Fruit fly (Drosophila melanogaster) whole organism, embryonic: ENCODE measurements around the gene CG18269.
A peak's percentile ranks its signal among the peaks of the same experiment; 100 is the strongest.

Experiments
- Asciz ChIP-seq: fragments of 200-800 bp; sonication (Bioruptor generic); optimal IDR thresholded peaks from 2 replicates; lab custom pipeline; 2017; ENCODE audit warnings: missing biosample characterization, mild to moderate bottlenecking, missing genetic modification characterization, missing genetic modification reagents
- CG11093 ChIP-seq: fragments of 200-800 bp; sonication (Bioruptor generic); IDR thresholded peaks from 3 replicates; pipeline ENCODE4 v1.3.6; 2022; ENCODE audit warnings: missing biosample characterization, missing genetic modification characterization
- CG12155 ChIP-seq: fragments of 200-800 bp; sonication (Bioruptor generic); optimal IDR thresholded peaks from 3 replicates; lab custom pipeline; 2016; ENCODE audit warnings: missing biosample characterization, missing genetic modification characterization
- CG13424 ChIP-seq: fragments of 200-800 bp; sonication (Bioruptor generic); optimal IDR thresholded peaks from 2 replicates; lab custom pipeline; 2019; ENCODE audit warnings: missing biosample characterization, mild to moderate bottlenecking, missing genetic modification characterization, moderate library complexity
- CG14710 ChIP-seq: fragments of 200-800 bp; sonication (Bioruptor generic); optimal IDR thresholded peaks from 3 replicates; lab custom pipeline; 2019; ENCODE audit warnings: missing biosample characterization, mild to moderate bottlenecking, missing genetic modification characterization, moderate library complexity
- CG14860 ChIP-seq: fragments of 200-800 bp; sonication (Bioruptor generic); IDR thresholded peaks from 3 replicates; pipeline ENCODE4 v1.3.6; 2022; ENCODE audit warnings: missing biosample characterization, missing genetic modification characterization; ENCODE audit not compliant: partially characterized antibody
- CG17186 ChIP-seq: fragments of 200-800 bp; sonication (Bioruptor generic); optimal IDR thresholded peaks from 3 replicates; lab custom pipeline; 2017; ENCODE audit warnings: missing biosample characterization, missing genetic modification reagents, missing genetic modification characterization
- CG17912 ChIP-seq: fragments of 200-800 bp; sonication (Bioruptor generic); optimal IDR thresholded peaks from 2 replicates; lab custom pipeline; 2018; ENCODE audit warnings: missing biosample characterization, mild to moderate bottlenecking, missing genetic modification characterization
- CG30403 ChIP-seq: fragments of 200-800 bp; sonication (Bioruptor generic); optimal IDR thresholded peaks from 3 replicates; lab custom pipeline; 2016; ENCODE audit warnings: missing biosample characterization, missing genetic modification characterization
- CG32772 ChIP-seq: fragments of 200-800 bp; sonication (Bioruptor generic); IDR thresholded peaks from 2 replicates; pipeline ENCODE4 v1.3.6; 2022; ENCODE audit warnings: missing biosample characterization, missing genetic modification characterization
- CG34376 ChIP-seq: fragments of 200-800 bp; sonication (Bioruptor generic); optimal IDR thresholded peaks from 2 replicates; lab custom pipeline; 2018; ENCODE audit warnings: missing biosample characterization, mild to moderate bottlenecking, missing genetic modification characterization
- CG3838 ChIP-seq: fragments of 200-800 bp; sonication (Bioruptor generic); optimal IDR thresholded peaks from 3 replicates; lab custom pipeline; 2016; ENCODE audit warnings: missing biosample characterization, missing genetic modification characterization
- CG3847 ChIP-seq: fragments of 200-800 bp; sonication (Bioruptor generic); IDR thresholded peaks from 2 replicates; pipeline ENCODE4 v1.3.6; 2022; ENCODE audit warnings: missing biosample characterization, missing genetic modification characterization
- CG4854 ChIP-seq: fragments of 200-800 bp; sonication (Bioruptor generic); optimal IDR thresholded peaks from 2 replicates; lab custom pipeline; 2016; ENCODE audit warnings: missing biosample characterization, missing genetic modification characterization, inconsistent platforms
- CG6175 ChIP-seq: fragments of 200-800 bp; sonication (Bioruptor generic); IDR thresholded peaks from 3 replicates; pipeline ENCODE4 v1.3.6; 2022; ENCODE audit warnings: missing biosample characterization, missing genetic modification characterization
- CG7745 ChIP-seq: fragments of 200-800 bp; sonication (Bioruptor generic); optimal IDR thresholded peaks from 2 replicates; lab custom pipeline; 2018; ENCODE audit warnings: missing biosample characterization, mild to moderate bottlenecking, missing genetic modification characterization, moderate library complexity
- CG8359 ChIP-seq: fragments of 200-800 bp; sonication (Bioruptor generic); optimal IDR thresholded peaks from 2 replicates; lab custom pipeline; 2017; ENCODE audit warnings: missing biosample characterization, mild to moderate bottlenecking, missing genetic modification characterization, borderline replicate concordance
- Dip3 ChIP-seq: fragments of 200-800 bp; sonication (Bioruptor generic); optimal IDR thresholded peaks from 3 replicates; lab custom pipeline; 2016; ENCODE audit warnings: missing biosample characterization, missing genetic modification characterization
- Dll ChIP-seq: fragments of 200-800 bp; sonication (Bioruptor generic); IDR thresholded peaks from 4 replicates; pipeline ENCODE4 v1.3.6; 2022; ENCODE audit warnings: missing biosample characterization, missing genetic modification characterization; ENCODE audit not compliant: partially characterized antibody
- Doc3 ChIP-seq: fragments of 200-800 bp; sonication (Bioruptor generic); IDR thresholded peaks from 3 replicates; pipeline ENCODE4 v1.3.6; 2022; ENCODE audit warnings: missing biosample characterization, missing genetic modification characterization; ENCODE audit not compliant: partially characterized antibody
- Fer1 ChIP-seq: fragments of 200-800 bp; sonication (Bioruptor generic); optimal IDR thresholded peaks from 2 replicates; lab custom pipeline; 2017; ENCODE audit warnings: missing biosample characterization, mild to moderate bottlenecking, missing genetic modification characterization
- H15 ChIP-seq: fragments of 200-800 bp; sonication (Bioruptor generic); IDR thresholded peaks from 3 replicates; pipeline ENCODE4 v1.3.6; 2022; ENCODE audit warnings: missing biosample characterization, missing genetic modification characterization
- HmgD ChIP-seq: fragments of 200-800 bp; sonication (Bioruptor generic); optimal IDR thresholded peaks from 3 replicates; lab custom pipeline; 2016; ENCODE audit warnings: missing biosample characterization, missing genetic modification characterization
- Mes4 ChIP-seq: fragments of 200-800 bp; sonication (Bioruptor generic); optimal IDR thresholded peaks from 2 replicates; lab custom pipeline; 2016; ENCODE audit warnings: missing biosample characterization, missing genetic modification characterization
- Mrtf ChIP-seq: fragments of 200-800 bp; sonication (Bioruptor generic); IDR thresholded peaks from 3 replicates; pipeline ENCODE4 v1.3.6; 2022; ENCODE audit warnings: missing biosample characterization, missing genetic modification characterization
- Myb ChIP-seq: fragments of 200-800 bp; sonication (Bioruptor generic); optimal IDR thresholded peaks from 2 replicates; lab custom pipeline; 2016; ENCODE audit warnings: missing biosample characterization, missing genetic modification characterization
- NC2β ChIP-seq: fragments of 200-800 bp; sonication (Bioruptor generic); optimal IDR thresholded peaks from 2 replicates; lab custom pipeline; 2016; ENCODE audit warnings: missing biosample characterization, missing genetic modification characterization
- Rfx ChIP-seq: fragments of 200-800 bp; sonication (Bioruptor generic); IDR thresholded peaks from 2 replicates; pipeline ENCODE4 v1.3.6; 2022; ENCODE audit warnings: missing biosample characterization, missing genetic modification characterization
- Rx ChIP-seq: fragments of 200-800 bp; sonication (Bioruptor generic); IDR thresholded peaks from 2 replicates; pipeline ENCODE4 v1.3.6; 2022; ENCODE audit warnings: missing biosample characterization, missing genetic modification characterization
- Sry-δ ChIP-seq: fragments of 200-800 bp; sonication (Bioruptor generic); optimal IDR thresholded peaks from 2 replicates; lab custom pipeline; 2016; ENCODE audit warnings: missing biosample characterization, missing genetic modification characterization
- TFAM ChIP-seq: fragments of 200-800 bp; sonication (Bioruptor generic); optimal IDR thresholded peaks from 2 replicates; lab custom pipeline; 2017; ENCODE audit warnings: missing biosample characterization, missing genetic modification characterization, inconsistent platforms
- ap ChIP-seq: fragments of 200-800 bp; sonication (Bioruptor generic); IDR thresholded peaks from 2 replicates; pipeline ENCODE4 v1.3.6; 2022; ENCODE audit warnings: missing biosample characterization, missing genetic modification characterization
- ara ChIP-seq: fragments of 200-800 bp; sonication (Bioruptor generic); IDR thresholded peaks from 2 replicates; pipeline ENCODE4 v1.3.6; 2022; ENCODE audit warnings: missing biosample characterization, missing genetic modification characterization
- ash1 ChIP-seq: fragments of 200-800 bp; sonication (Bioruptor generic); optimal IDR thresholded peaks from 2 replicates; lab custom pipeline; 2018; ENCODE audit warnings: missing biosample characterization, mild to moderate bottlenecking, missing genetic modification characterization
- dmrt11E ChIP-seq: fragments of 200-800 bp; sonication (Bioruptor generic); optimal IDR thresholded peaks from 3 replicates; lab custom pipeline; 2018; ENCODE audit warnings: missing biosample characterization, mild to moderate bottlenecking, missing genetic modification characterization, moderate library complexity
- dmrt99B ChIP-seq: fragments of 200-800 bp; sonication (Bioruptor generic); optimal IDR thresholded peaks from 2 replicates; lab custom pipeline; 2018; ENCODE audit warnings: missing biosample characterization, mild to moderate bottlenecking, missing genetic modification characterization, moderate library complexity
- eyg ChIP-seq: fragments of 200-800 bp; sonication (Bioruptor generic); optimal IDR thresholded peaks from 3 replicates; lab custom pipeline; 2016; ENCODE audit warnings: missing biosample characterization, missing genetic modification characterization
- gcm ChIP-seq: fragments of 200-800 bp; sonication (Bioruptor generic); optimal IDR thresholded peaks from 2 replicates; lab custom pipeline; 2019; ENCODE audit warnings: missing biosample characterization, mild to moderate bottlenecking, missing genetic modification characterization, moderate library complexity
- ham ChIP-seq: fragments of 200-800 bp; sonication (Bioruptor generic); IDR thresholded peaks from 2 replicates; pipeline ENCODE4 v1.3.6; 2022; ENCODE audit warnings: missing biosample characterization, missing genetic modification characterization
- hbn ChIP-seq: fragments of 200-800 bp; sonication (Bioruptor generic); IDR thresholded peaks from 2 replicates; pipeline ENCODE4 v1.3.6; 2022; ENCODE audit warnings: missing biosample characterization, missing genetic modification characterization; ENCODE audit not compliant: partially characterized antibody
- mam ChIP-seq: fragments of 200-800 bp; sonication (Bioruptor generic); optimal IDR thresholded peaks from 3 replicates; lab custom pipeline; 2016; ENCODE audit warnings: missing biosample characterization, missing genetic modification characterization
- mirr ChIP-seq: fragments of 200-800 bp; sonication (Bioruptor generic); optimal IDR thresholded peaks from 3 replicates; lab custom pipeline; 2018; ENCODE audit warnings: missing biosample characterization, mild to moderate bottlenecking, missing genetic modification characterization
- mld ChIP-seq: fragments of 200-800 bp; sonication (Bioruptor generic); IDR thresholded peaks from 3 replicates; pipeline ENCODE4 v1.3.6; 2022; ENCODE audit warnings: missing biosample characterization, missing genetic modification characterization; ENCODE audit not compliant: partially characterized antibody
- nerfin-2 ChIP-seq: fragments of 200-800 bp; sonication (Bioruptor generic); IDR thresholded peaks from 2 replicates; pipeline ENCODE4 v1.3.6; 2022; ENCODE audit warnings: missing biosample characterization, missing genetic modification characterization; ENCODE audit not compliant: partially characterized antibody
- org-1 ChIP-seq: fragments of 200-800 bp; sonication (Bioruptor generic); optimal IDR thresholded peaks from 2 replicates; lab custom pipeline; 2017; ENCODE audit warnings: missing biosample characterization, missing genetic modification characterization
- pzg ChIP-seq: fragments of 200-800 bp; sonication (Bioruptor generic); optimal IDR thresholded peaks from 3 replicates; lab custom pipeline; 2018; ENCODE audit warnings: missing biosample characterization, mild to moderate bottlenecking, missing genetic modification characterization, moderate library complexity
- slou ChIP-seq: fragments of 200-800 bp; sonication (Bioruptor generic); optimal IDR thresholded peaks from 3 replicates; lab custom pipeline; 2016; ENCODE audit warnings: missing biosample characterization, missing genetic modification characterization
- slp2 ChIP-seq: fragments of 200-800 bp; sonication (Bioruptor generic); optimal IDR thresholded peaks from 2 replicates; lab custom pipeline; 2016; ENCODE audit warnings: missing biosample characterization, missing genetic modification characterization
- sna ChIP-seq: fragments of 200-800 bp; sonication (Bioruptor generic); IDR thresholded peaks from 2 replicates; pipeline ENCODE4 v1.3.6; 2022; ENCODE audit warnings: missing biosample characterization, missing genetic modification characterization; ENCODE audit not compliant: partially characterized antibody
- sob ChIP-seq: fragments of 200-800 bp; sonication (Bioruptor generic); IDR thresholded peaks from 2 replicates; pipeline ENCODE4 v1.3.6; 2022; ENCODE audit warnings: missing biosample characterization, missing genetic modification characterization

The CG18269 gene

dm6 chr2L:5542944-5543515 is 8.6 kb upstream of the CG18269 start (continued):
- TF ChIP-seq hbn (GFP tag; lab: Robert Waterston, UW) (no peak; the same call in 1 of the 2 replicates), H15 (GFP tag; lab: Robert Waterston, UW) (peak; percentile 49; the same call in 1 of the 3 replicates), Dll (GFP tag; lab: Robert Waterston, UW) (0 out of 4 replicates have a peak, but pooled peaks have one; percentile 9), eyg (GFP tag; lab: Kevin White, UChicago) (no peak), Asciz (GFP tag; lab: Kevin White, UChicago) (no peak), ara (GFP tag; lab: Robert Waterston, UW) (no peak), Rx (GFP tag; lab: Robert Waterston, UW) (no peak), NC2β (GFP tag; lab: Kevin White, UChicago) (no peak), ap (GFP tag; lab: Robert Waterston, UW) (peak; percentile 41), sna (GFP tag; lab: Robert Waterston, UW) (no peak), CG17912 (no peak), mam (GFP tag; lab: Kevin White, UChicago) (peak; percentile 64), Myb (GFP tag; lab: Kevin White, UChicago) (no peak), CG6175 (0 out of 3 replicates have a peak, but pooled peaks have one; percentile 50), CG34376 (peak; percentile 27), CG11093 (GFP tag; lab: Robert Waterston, UW) (peak; percentile 53; the same call in 1 of the 3 replicates), CG32772 (0 out of 2 replicates have a peak, but pooled peaks have one; percentile 35), TFAM (GFP tag; lab: Kevin White, UChicago) (no peak), CG17186 (GFP tag; lab: Kevin White, UChicago) (no peak), sob (GFP tag; lab: Robert Waterston, UW) (peak; percentile 66), Mrtf (peak; percentile 50; the same call in 1 of the 3 replicates), CG14710 (tag; lab: Kevin White, UChicago) (peak; percentile 4), mirr (peak; percentile 20), org-1 (GFP tag; lab: Kevin White, UChicago) (peak; percentile 30), HmgD (GFP tag; lab: Kevin White, UChicago) (no peak), nerfin-2 (GFP tag; lab: Robert Waterston, UW) (no peak), ash1 (GFP tag; lab: Kevin White, UChicago) (peak; percentile 1), ham (GFP tag; lab: Robert Waterston, UW) (no peak), dmrt99B (tag; lab: Kevin White, UChicago) (no peak), dmrt11E (no peak), CG4854 (GFP tag; lab: Kevin White, UChicago) (no peak), Dip3 (GFP tag; lab: Kevin White, UChicago) (peak; percentile 0), slou (GFP tag; lab: Kevin White, UChicago) (no peak), CG14860 (GFP tag; lab: Robert Waterston, UW) (no peak), Sry-δ (GFP tag; lab: Kevin White, UChicago) (no peak), Rfx (GFP tag; lab: Robert Waterston, UW) (peak; percentile 78), CG12155 (GFP tag; lab: Kevin White, UChicago) (peak; percentile 29), slp2 (peak; percentile 21), CG3847 (GFP tag; lab: Robert Waterston, UW) (peak; percentile 46), Mes4 (GFP tag; lab: Kevin White, UChicago) (peak; percentile 18), pzg (GFP tag; lab: Kevin White, UChicago) (no peak), Fer1 (GFP tag; lab: Kevin White, UChicago) (peak; percentile 68), CG7745 (tag; lab: Kevin White, UChicago) (no peak), gcm (GFP tag; lab: Kevin White, UChicago) (no peak), CG30403 (GFP tag; lab: Kevin White, UChicago) (peak; percentile 57), CG8359 (GFP tag; lab: Kevin White, UChicago) (no peak), CG13424 (tag; lab: Kevin White, UChicago) (peak; percentile 49), CG3838 (GFP tag; lab: Kevin White, UChicago) (no peak), mld (GFP tag; lab: Robert Waterston, UW) (no peak), Doc3 (GFP tag; lab: Robert Waterston, UW) (no peak)
